Worm (Caenorhabditis elegans) whole organism, L3 larva: ENCODE data around the gene cpl-1.

Source experiments
- R02D3.7 ChIP-seq: fragments of 150-350 bp; optimal IDR thresholded peaks from 2 replicates; lab custom pipeline; 2014; ENCODE audit warnings: missing biosample characterization, missing genetic modification characterization
- ZK546.5 ChIP-seq: sonication (generic microtip); optimal IDR thresholded peaks from 2 replicates; lab custom pipeline; 2017; ENCODE audit warnings: missing biosample characterization, missing genetic modification characterization
- ceh-82 ChIP-seq: fragments of 150-350 bp; optimal IDR thresholded peaks from 2 replicates; lab custom pipeline; 2014; ENCODE audit warnings: missing biosample characterization, missing genetic modification characterization
- daf-12 ChIP-seq: fragments of 150-350 bp; optimal IDR thresholded peaks from 2 replicates; lab custom pipeline; 2014; ENCODE audit warnings: missing biosample characterization, missing genetic modification reagents, missing genetic modification characterization
- egl-27 ChIP-seq: sonication (generic microtip); optimal IDR thresholded peaks from 4 replicates; lab custom pipeline; 2017; ENCODE audit warnings: missing biosample characterization, missing genetic modification reagents, missing genetic modification characterization
- egl-5 ChIP-seq: fragments of 150-350 bp; optimal IDR thresholded peaks from 2 replicates; lab custom pipeline; 2017; ENCODE audit warnings: missing biosample characterization, missing genetic modification reagents, missing genetic modification characterization, inconsistent platforms
- elt-1 ChIP-seq: fragments of 150-350 bp; optimal IDR thresholded peaks from 2 replicates; lab custom pipeline; 2014; ENCODE audit warnings: missing biosample characterization, missing genetic modification characterization
- elt-2 ChIP-seq: sonication (generic microtip); optimal IDR thresholded peaks from 2 replicates; lab custom pipeline; 2016; ENCODE audit warnings: missing genetic modification reagents, mild to moderate bottlenecking, missing genetic modification characterization, missing compliant biosample characterization
- eor-1 ChIP-seq, 2 experiments: fragments of 150-350 bp; optimal IDR thresholded peaks; 2 replicates each; lab custom pipeline; 2014 to 2018; ENCODE audit warnings: missing biosample characterization in 2 of 2, missing genetic modification characterization in 2 of 2
- fkh-2 ChIP-seq: fragments of 150-350 bp; optimal IDR thresholded peaks from 2 replicates; lab custom pipeline; 2014; ENCODE audit warnings: missing biosample characterization, missing genetic modification reagents, missing genetic modification characterization
- fos-1 ChIP-seq: fragments of 150-350 bp; optimal IDR thresholded peaks from 2 replicates; lab custom pipeline; 2014; ENCODE audit warnings: missing biosample characterization, missing genetic modification characterization
- hmg-11 ChIP-seq: sonication (generic microtip); optimal IDR thresholded peaks from 2 replicates; lab custom pipeline; 2016; ENCODE audit warnings: missing genetic modification characterization, missing compliant biosample characterization
- lin-15B ChIP-seq: fragments of 150-350 bp; optimal IDR thresholded peaks from 2 replicates; lab custom pipeline; 2014; ENCODE audit warnings: missing biosample characterization, missing genetic modification characterization
- lsy-12 ChIP-seq: sonication (generic microtip); optimal IDR thresholded peaks from 2 replicates; lab custom pipeline; 2016; ENCODE audit warnings: mild to moderate bottlenecking, missing genetic modification characterization, missing compliant biosample characterization
- mdl-1 ChIP-seq: fragments of 150-350 bp; optimal IDR thresholded peaks from 2 replicates; lab custom pipeline; 2014; ENCODE audit warnings: missing biosample characterization, missing genetic modification characterization
- nhr-12 ChIP-seq: fragments of 150-350 bp; optimal IDR thresholded peaks from 2 replicates; lab custom pipeline; 2014; ENCODE audit warnings: missing biosample characterization, missing genetic modification characterization
- nhr-23 ChIP-seq: fragments of 150-350 bp; optimal IDR thresholded peaks from 2 replicates; lab custom pipeline; 2014; ENCODE audit warnings: missing biosample characterization, missing genetic modification reagents, missing genetic modification characterization
- nhr-25 ChIP-seq: sonication (generic microtip); optimal IDR thresholded peaks from 2 replicates; lab custom pipeline; 2017; ENCODE audit warnings: missing biosample characterization, missing genetic modification characterization
- nhr-28 ChIP-seq: fragments of 150-350 bp; optimal IDR thresholded peaks from 2 replicates; lab custom pipeline; 2014; ENCODE audit warnings: missing biosample characterization, missing genetic modification characterization
- nhr-43 ChIP-seq: sonication (generic microtip); optimal IDR thresholded peaks from 2 replicates; lab custom pipeline; 2016; ENCODE audit warnings: mild to moderate bottlenecking, missing genetic modification characterization, missing compliant biosample characterization; ENCODE audit not compliant: poor library complexity, severe bottlenecking
- nhr-67 ChIP-seq: fragments of 150-350 bp; optimal IDR thresholded peaks from 2 replicates; lab custom pipeline; 2014; ENCODE audit warnings: missing biosample characterization, missing genetic modification characterization
- nhr-77 ChIP-seq: fragments of 150-350 bp; optimal IDR thresholded peaks from 2 replicates; lab custom pipeline; 2014; ENCODE audit warnings: missing biosample characterization, missing genetic modification characterization
- pha-4 ChIP-seq: fragments of 150-350 bp; optimal IDR thresholded peaks from 2 replicates; lab custom pipeline; 2014; ENCODE audit warnings: missing biosample characterization, missing genetic modification reagents, missing genetic modification characterization
- skn-1 ChIP-seq: fragments of 150-350 bp; optimal IDR thresholded peaks from 2 replicates; lab custom pipeline; 2014; ENCODE audit warnings: missing biosample characterization, missing genetic modification characterization
- tbx-2 ChIP-seq: sonication (generic microtip); optimal IDR thresholded peaks from 2 replicates; lab custom pipeline; 2016; ENCODE audit warnings: mild to moderate bottlenecking, missing genetic modification characterization, missing compliant biosample characterization
- unc-62 ChIP-seq: fragments of 150-350 bp; sonication (generic microtip); optimal IDR thresholded peaks from 4 replicates; lab custom pipeline; 2014; ENCODE audit warnings: missing biosample characterization, missing genetic modification reagents, missing genetic modification characterization

cpl-1 gene

DNA sequence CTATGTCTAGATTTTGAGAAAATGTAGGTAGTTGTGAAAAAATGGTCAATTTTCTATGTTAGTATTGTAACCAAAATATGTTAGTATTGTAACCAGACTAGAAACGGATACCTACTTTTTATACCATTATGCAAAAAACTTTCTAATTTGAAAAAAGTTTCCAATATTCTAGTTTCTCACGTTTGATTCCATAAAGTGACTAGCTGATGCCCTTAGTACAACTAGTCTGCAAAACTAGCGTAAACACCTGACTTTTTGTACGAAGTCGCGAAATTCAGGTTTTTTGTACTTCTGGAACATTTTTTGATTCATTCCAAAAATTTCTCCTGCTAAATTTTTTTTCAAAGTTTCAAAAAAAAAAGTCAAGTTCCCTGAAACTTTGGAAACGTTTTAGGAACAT lies 27.1 kb downstream of the cpl-1 start:
- TF ChIP-seq nhr-67 (tag; lab: Kevin White, UChicago) (no peak), fkh-2 (no peak), mdl-1 (tag; lab: Kevin White, UChicago) (no peak), tbx-2 (no peak), lsy-12 (no peak), ZK546.5 (tag; lab: Kevin White, UChicago) (no peak), nhr-77 (tag; lab: Kevin White, UChicago) (no peak)

DNA sequence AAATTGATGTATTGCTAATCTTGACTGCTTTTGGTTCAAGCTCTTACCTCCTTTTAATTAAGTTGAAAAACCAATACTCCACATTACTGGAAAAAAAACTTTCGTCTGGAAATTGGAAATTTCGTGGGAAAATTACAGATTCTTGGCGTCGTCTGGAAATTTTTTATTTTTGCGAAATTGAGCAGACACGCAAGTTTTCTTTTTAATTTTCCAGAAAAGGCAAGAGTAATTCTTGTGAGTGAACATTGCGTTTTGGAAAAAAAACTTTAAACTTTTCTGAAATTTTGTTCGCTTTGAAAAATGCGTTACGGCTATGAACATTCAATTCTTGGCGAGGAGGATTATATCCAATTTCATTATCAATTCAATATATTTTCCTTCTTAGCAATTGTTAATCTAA lies 29.5 kb downstream of the cpl-1 start, which contains the start of gene sru-45:
Gene sru-45 (plus strand): TSS at position 301 of the 400 bp plus-strand sequence.
- TF ChIP-seq nhr-77 (tag; lab: Kevin White, UChicago): no peak

DNA sequence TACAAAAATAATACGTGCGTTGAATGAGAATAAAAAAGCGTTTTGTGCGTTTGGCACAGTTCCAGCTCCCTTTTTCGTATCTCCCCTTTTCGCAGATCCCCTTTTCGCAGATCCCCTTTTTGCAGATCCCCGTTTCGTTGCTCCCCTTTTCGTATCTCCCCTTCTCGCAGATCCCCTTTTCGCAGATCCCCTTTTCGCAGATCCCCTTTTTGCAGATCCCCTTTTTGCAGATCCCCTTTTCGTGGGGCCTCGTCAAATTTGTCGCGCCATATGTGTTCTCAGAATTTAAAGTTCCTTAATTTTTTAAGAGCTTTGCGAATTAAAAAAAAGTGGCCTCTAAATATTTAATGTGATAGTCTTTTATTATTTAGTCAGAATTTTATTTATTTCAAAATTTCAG lies 42.2 kb downstream of the cpl-1 start, which contains the start of gene Y32B12B.4:
Gene Y32B12B.4 (plus strand): TSS at position 399 of the 400 bp plus-strand sequence.
- TF ChIP-seq lin-15B (tag; lab: Kevin White, UChicago) (no peak), nhr-25 (tag; lab: Kevin White, UChicago) (no peak), skn-1 (no peak), daf-12 (no peak), nhr-23 (no peak), nhr-12 (tag; lab: Kevin White, UChicago) (no peak), egl-5 (tag; lab: Kevin White, UChicago) (no peak), egl-27 (tag; lab: Kevin White, UChicago) (no peak), ceh-82 (no peak), nhr-28 (tag; lab: Kevin White, UChicago) (no peak), hmg-11 (tag; lab: Kevin White, UChicago) (no peak), R02D3.7 (no peak), fkh-2 (no peak), elt-1 (tag; lab: Kevin White, UChicago) (no peak)

DNA sequence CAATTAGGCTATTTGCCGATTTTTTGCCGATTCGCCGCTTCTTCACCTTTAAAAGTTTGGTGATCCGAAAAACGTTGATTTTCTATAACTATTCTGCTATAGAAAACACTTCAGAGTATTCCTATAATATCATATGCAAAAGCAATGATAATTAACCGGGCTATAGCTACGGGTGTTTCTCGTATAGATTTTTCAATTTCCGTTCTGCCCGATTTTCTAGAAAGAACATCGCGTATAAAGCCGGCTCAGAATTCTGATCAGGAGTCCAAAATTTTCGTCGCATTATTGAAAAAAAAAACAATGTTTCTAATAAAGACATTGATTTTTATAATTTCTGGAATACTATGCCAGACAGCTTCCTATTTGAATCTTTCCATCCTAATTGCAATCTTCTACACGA lies 44.5 kb downstream of the cpl-1 start, which contains the start of gene srbc-65:
Gene srbc-65 (plus strand): TSS at position 301 of the 400 bp plus-strand sequence.
- TF ChIP-seq unc-62 (GFP tag; lab: Kevin White, UChicago) (no peak), elt-2 (tag; lab: Kevin White, UChicago) (no peak), egl-5 (tag; lab: Kevin White, UChicago) (no peak), nhr-43 (tag; lab: Kevin White, UChicago) (no peak), R02D3.7 (no peak), eor-1 (tag; optimal IDR thresholded peaks at IDR 0.05; lab: Kevin White, UChicago) (no peak), fos-1 (tag; lab: Kevin White, UChicago) (no peak), lsy-12 (no peak), hmg-11 (tag; lab: Kevin White, UChicago) (no peak), tbx-2 (no peak), pha-4 (tag; lab: Kevin White, UChicago) (no peak), elt-1 (tag; lab: Kevin White, UChicago) (no peak), skn-1 (no peak)
